Worm (Caenorhabditis elegans) whole organism, L1 larva: ENCODE results near the gene lury-1.

ENCODE experiments used
- C04F5.9 ChIP-seq: sonication (generic microtip); optimal IDR thresholded peaks from 2 replicates; lab custom pipeline; 2016; ENCODE audit warnings: missing genetic modification characterization, missing compliant biosample characterization
- C16A3.4 ChIP-seq: fragments of 150-350 bp; optimal IDR thresholded peaks from 2 replicates; lab custom pipeline; 2014; ENCODE audit warnings: missing biosample characterization, missing genetic modification characterization
- C34B4.2 ChIP-seq: sonication (generic microtip); optimal IDR thresholded peaks from 2 replicates; lab custom pipeline; 2017; ENCODE audit warnings: mild to moderate bottlenecking, missing genetic modification characterization, missing compliant biosample characterization
- F16B12.6 ChIP-seq: fragments of 150-350 bp; optimal IDR thresholded peaks from 2 replicates; lab custom pipeline; 2014; ENCODE audit warnings: missing biosample characterization, missing genetic modification characterization
- Y116A8C.19 ChIP-seq: sonication (generic microtip); optimal IDR thresholded peaks from 2 replicates; lab custom pipeline; 2016; ENCODE audit warnings: missing compliant biosample characterization, missing genetic modification characterization, borderline replicate concordance
- alr-1 ChIP-seq: fragments of 200-800 bp; sonication (Bioruptor generic); optimal IDR thresholded peaks from 2 replicates; lab custom pipeline; 2018; ENCODE audit warnings: borderline replicate concordance, mild to moderate bottlenecking, missing genetic modification characterization, missing compliant biosample characterization
- blmp-1 ChIP-seq: fragments of 150-350 bp; optimal IDR thresholded peaks from 2 replicates; lab custom pipeline; 2014; ENCODE audit warnings: missing biosample characterization, missing genetic modification characterization
- dpl-1 ChIP-seq, 3 experiments: fragments of 150-350 bp in 2 of 3; sonication (generic microtip) in 1 of 3; optimal IDR thresholded peaks; 2 replicates each; lab custom pipeline; 2014 to 2017; ENCODE audit warnings: missing biosample characterization in 3 of 3, missing genetic modification characterization in 3 of 3, missing genetic modification reagents in 3 of 3
- efl-1 ChIP-seq, 4 experiments: fragments of 150-350 bp; optimal IDR thresholded peaks in 3 of 4; peaks in 1 of 4; 1 replicate in 1 of 4; 2 replicates in 3 of 4; lab custom pipeline; 2014; ENCODE audit warnings: missing biosample characterization in 2 of 4, missing genetic modification characterization in 2 of 4, missing genetic modification reagents in 2 of 4
- elt-3 ChIP-seq, 6 experiments: fragments of 150-350 bp in 1 of 6; sonication (generic microtip); optimal IDR thresholded peaks; 2 replicates each; lab custom pipeline; 2017 to 2018; ENCODE audit warnings: missing biosample characterization in 6 of 6, missing genetic modification characterization in 6 of 6, inconsistent platforms in 1 of 6
- ets-5 ChIP-seq: fragments of 200-800 bp; sonication (Bioruptor generic); IDR thresholded peaks from 2 replicates; pipeline ENCODE4 v1.3.6; 2022; ENCODE audit warnings: missing genetic modification characterization, missing compliant biosample characterization
- fkh-8 ChIP-seq: sonication (generic microtip); optimal IDR thresholded peaks from 2 replicates; lab custom pipeline; 2016; ENCODE audit warnings: mild to moderate bottlenecking, missing genetic modification characterization, missing compliant biosample characterization
- fos-1 ChIP-seq: fragments of 150-350 bp; optimal IDR thresholded peaks from 2 replicates; lab custom pipeline; 2014; ENCODE audit warnings: missing biosample characterization, missing genetic modification characterization
- hlh-17 ChIP-seq: fragments of 200-800 bp; sonication (Bioruptor generic); optimal IDR thresholded peaks from 2 replicates; lab custom pipeline; 2018; ENCODE audit warnings: missing genetic modification characterization, mild to moderate bottlenecking, missing compliant biosample characterization, moderate library complexity, borderline replicate concordance
- irx-1 ChIP-seq: sonication (generic microtip); optimal IDR thresholded peaks from 2 replicates; lab custom pipeline; 2016; ENCODE audit warnings: missing genetic modification characterization, missing compliant biosample characterization
- isw-1 ChIP-seq: fragments of 200-800 bp; sonication (Bioruptor generic); IDR thresholded peaks from 2 replicates; pipeline ENCODE4 v1.3.6; 2022; ENCODE audit warnings: missing genetic modification characterization, missing compliant biosample characterization
- jun-1 ChIP-seq: fragments of 150-350 bp; optimal IDR thresholded peaks from 2 replicates; lab custom pipeline; 2014; ENCODE audit warnings: missing biosample characterization, missing genetic modification reagents, missing genetic modification characterization
- lin-14 ChIP-seq: fragments of 200-800 bp; sonication (Bioruptor generic); optimal IDR thresholded peaks from 2 replicates; lab custom pipeline; 2018; ENCODE audit warnings: mild to moderate bottlenecking, missing genetic modification characterization, moderate library complexity, missing compliant biosample characterization
- lin-15B ChIP-seq: fragments of 150-350 bp; sonication (generic microtip); optimal IDR thresholded peaks from 3 replicates; lab custom pipeline; 2014; ENCODE audit warnings: missing biosample characterization, missing genetic modification characterization
- lin-35 ChIP-seq, 2 experiments: fragments of 150-350 bp; optimal IDR thresholded peaks; 2 replicates each; lab custom pipeline; 2014; ENCODE audit warnings: missing biosample characterization in 2 of 2, missing genetic modification characterization in 2 of 2, missing genetic modification reagents in 2 of 2
- lin-39 ChIP-seq: fragments of 150-350 bp; optimal IDR thresholded peaks from 2 replicates; lab custom pipeline; 2014; ENCODE audit warnings: missing biosample characterization, missing genetic modification reagents, missing genetic modification characterization
- lir-3 ChIP-seq: sonication (generic microtip); optimal IDR thresholded peaks from 2 replicates; lab custom pipeline; 2016; ENCODE audit warnings: mild to moderate bottlenecking, missing genetic modification characterization, moderate library complexity, missing compliant biosample characterization; ENCODE audit not compliant: poor library complexity
- lsy-2 ChIP-seq, 2 experiments: fragments of 150-350 bp; optimal IDR thresholded peaks; 2 replicates each; lab custom pipeline; 2014; ENCODE audit warnings: missing biosample characterization in 2 of 2, missing genetic modification characterization in 2 of 2
- mab-9 ChIP-seq: fragments of 200-800 bp; sonication (Bioruptor generic); IDR thresholded peaks from 2 replicates; pipeline ENCODE4 v1.3.6; 2022; ENCODE audit warnings: missing genetic modification reagents, missing genetic modification characterization, missing compliant biosample characterization
- mef-2 ChIP-seq: fragments of 150-350 bp; optimal IDR thresholded peaks from 2 replicates; lab custom pipeline; 2014; ENCODE audit warnings: missing biosample characterization, missing genetic modification characterization
- mep-1 ChIP-seq: fragments of 150-350 bp; optimal IDR thresholded peaks from 2 replicates; lab custom pipeline; 2014; ENCODE audit warnings: missing biosample characterization, missing genetic modification characterization
- nhr-11 ChIP-seq: fragments of 150-350 bp; optimal IDR thresholded peaks from 2 replicates; lab custom pipeline; 2014; ENCODE audit warnings: missing biosample characterization, missing genetic modification characterization
- nhr-19 ChIP-seq: fragments of 200-800 bp; sonication (Bioruptor generic); conservative IDR thresholded peaks from 2 replicates; pipeline ENCODE4 v1.3.6; 2022; ENCODE audit warnings: missing genetic modification characterization, missing compliant biosample characterization
- nhr-20 ChIP-seq: sonication (generic microtip); optimal IDR thresholded peaks from 2 replicates; lab custom pipeline; 2016; ENCODE audit warnings: mild to moderate bottlenecking, missing genetic modification characterization, missing compliant biosample characterization
- nhr-47 ChIP-seq: sonication (generic microtip); optimal IDR thresholded peaks from 2 replicates; lab custom pipeline; 2016; ENCODE audit warnings: mild to moderate bottlenecking, missing genetic modification characterization, moderate library complexity, missing compliant biosample characterization
- nhr-71 ChIP-seq: sonication (generic microtip); optimal IDR thresholded peaks from 2 replicates; lab custom pipeline; 2016; ENCODE audit warnings: mild to moderate bottlenecking, missing genetic modification characterization, moderate library complexity, missing compliant biosample characterization
- nhr-84 ChIP-seq: sonication (generic microtip); optimal IDR thresholded peaks from 2 replicates; lab custom pipeline; 2017; ENCODE audit warnings: missing biosample characterization, missing genetic modification characterization
- nhr-85 ChIP-seq: sonication (generic microtip); peaks from one replicate; lab custom pipeline; 2016; ENCODE audit warnings: missing genetic modification characterization, inconsistent platforms, missing compliant biosample characterization
- nhr-90 ChIP-seq: sonication (generic microtip); optimal IDR thresholded peaks from 2 replicates; lab custom pipeline; 2016; ENCODE audit warnings: mild to moderate bottlenecking, missing genetic modification characterization, missing compliant biosample characterization; ENCODE audit not compliant: poor library complexity
- skn-1 ChIP-seq: fragments of 150-350 bp; optimal IDR thresholded peaks from 2 replicates; lab custom pipeline; 2014; ENCODE audit warnings: missing biosample characterization, missing genetic modification characterization
- snpc-4 ChIP-seq: fragments of 150-350 bp; optimal IDR thresholded peaks from 2 replicates; lab custom pipeline; 2014; ENCODE audit warnings: missing biosample characterization, missing genetic modification characterization
- snu-23 ChIP-seq: sonication (generic microtip); optimal IDR thresholded peaks from 2 replicates; lab custom pipeline; 2016; ENCODE audit warnings: missing genetic modification characterization, missing compliant biosample characterization
- tbx-2 ChIP-seq: sonication (generic microtip); optimal IDR thresholded peaks from 2 replicates; lab custom pipeline; 2016; ENCODE audit warnings: missing genetic modification characterization, missing compliant biosample characterization
- unc-62 ChIP-seq: fragments of 150-350 bp; optimal IDR thresholded peaks from 2 replicates; lab custom pipeline; 2014; ENCODE audit warnings: missing biosample characterization, missing genetic modification reagents, missing genetic modification characterization
- unc-86 ChIP-seq: sonication (generic microtip); optimal IDR thresholded peaks from 2 replicates; lab custom pipeline; 2016; ENCODE audit warnings: missing genetic modification characterization, missing compliant biosample characterization
- vab-15 ChIP-seq: sonication (generic microtip); optimal IDR thresholded peaks from 2 replicates; lab custom pipeline; 2017; ENCODE audit warnings: missing genotype, mild to moderate bottlenecking, missing genetic modification characterization, missing compliant biosample characterization
- xbp-1 ChIP-seq: sonication (generic microtip); optimal IDR thresholded peaks from 2 replicates; lab custom pipeline; 2016; ENCODE audit warnings: missing genetic modification characterization, missing compliant biosample characterization
- zag-1 ChIP-seq: fragments of 150-350 bp; optimal IDR thresholded peaks from 2 replicates; lab custom pipeline; 2014; ENCODE audit warnings: missing biosample characterization, missing genetic modification characterization
- ztf-11 ChIP-seq, 2 experiments: sonication (generic microtip); optimal IDR thresholded peaks; 2 replicates each; lab custom pipeline; 2016 to 2017; ENCODE audit warnings: missing genetic modification characterization in 2 of 2, missing biosample characterization in 1 of 2, missing compliant biosample characterization in 1 of 2

Gene lury-1

DNA sequence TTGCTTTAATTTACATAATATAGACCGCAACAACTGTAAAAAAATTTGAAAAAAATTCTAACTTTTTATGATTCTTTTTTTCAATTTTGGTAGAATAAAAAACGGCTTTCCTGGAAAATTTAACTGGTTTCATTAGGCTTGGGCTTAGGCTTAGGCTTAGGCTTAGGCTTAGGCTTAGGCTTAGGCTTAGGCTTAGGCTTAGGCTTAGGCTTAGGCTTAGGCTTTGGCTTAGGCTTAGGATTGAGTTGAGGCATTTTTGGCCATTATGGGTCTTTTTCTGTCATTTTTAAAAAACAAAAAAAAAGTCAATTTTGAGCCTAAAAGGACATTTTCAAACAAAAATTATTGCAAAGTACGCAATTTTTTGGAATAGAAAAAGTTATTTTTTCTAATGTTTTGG, 42.4 kb upstream of the lury-1 start:
- TF ChIP-seq nhr-20 (tag; lab: Kevin White, UChicago) (no peak), snpc-4 (tag; lab: Kevin White, UChicago) (no peak), alr-1 (tag; lab: Kevin White, UChicago) (no peak), nhr-84 (tag; lab: Kevin White, UChicago) (no peak), jun-1 (tag; lab: Kevin White, UChicago) (no peak), hlh-17 (GFP tag; lab: Kevin White, UChicago) (no peak), Y116A8C.19 (tag; lab: Kevin White, UChicago) (no peak), mef-2 (tag; lab: Kevin White, UChicago) (no peak), C04F5.9 (tag; lab: Kevin White, UChicago) (no peak), isw-1 (GFP tag; lab: Robert Waterston, UW) (no peak), vab-15 (tag; lab: Kevin White, UChicago) (no peak), unc-86 (no peak), nhr-90 (tag; lab: Kevin White, UChicago) (no peak), nhr-47 (tag; lab: Kevin White, UChicago) (no peak), nhr-11 (tag; lab: Kevin White, UChicago) (no peak), lin-14 (GFP tag; lab: Kevin White, UChicago) (no peak)

- TF ChIP-seq unc-62 (no peak), tbx-2 (tag; lab: Kevin White, UChicago) (peak; percentile 7), lin-14 (GFP tag; lab: Kevin White, UChicago) (peak; percentile 11)
Observed at ce11 chrIII:12149958-12150357, 36.3 kb upstream of the lury-1 start.

ce11 chrIII:12151100-12151499, 35.1 kb upstream of the lury-1 start:
- TF ChIP-seq irx-1 (no peak), efl-1 (optimal IDR thresholded peaks at IDR 0.05; lab: Kevin White, UChicago) (no peak), efl-1 (GFP tag; optimal IDR thresholded peaks at IDR 0.05 in 1 of 2; lab: Kevin White, UChicago) (peak in 1 of 2 experiments; percentile 83)

DNA sequence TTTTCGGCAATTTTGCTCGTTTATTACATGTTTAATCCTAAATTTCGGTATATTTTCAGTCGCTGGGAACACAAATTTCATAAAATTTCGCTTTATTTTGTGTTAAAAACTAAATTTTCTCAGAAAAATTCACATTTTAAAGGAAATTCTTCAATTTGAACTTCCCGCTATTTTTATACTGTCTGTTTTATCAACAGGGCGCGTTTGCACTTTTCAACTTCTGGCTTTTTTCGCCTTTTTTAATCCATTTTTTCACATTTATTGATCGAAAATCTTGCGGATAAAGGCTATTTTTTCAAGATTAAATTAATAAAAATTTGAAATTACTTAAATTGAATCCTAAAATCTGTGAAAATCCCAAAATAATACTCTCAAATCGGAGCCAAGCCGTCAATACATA, 34.1 kb upstream of the lury-1 start:
- peak; percentile 35; the same call in 1 of the 2 replicates for TF ChIP-seq nhr-19
- TF ChIP-seq lsy-2 (tag; optimal IDR thresholded peaks at IDR 0.05; lab: Kevin White, UChicago) = peak; percentile 70 to 89
- peak; percentile 94 to 97 (median 95) for TF ChIP-seq dpl-1 (GFP tag; optimal IDR thresholded peaks at IDR 0.05; lab: Kevin White, UChicago)
- no peak for TF ChIP-seq ets-5 (GFP tag; lab: Robert Waterston, UW)
- TF ChIP-seq lin-39 (tag; lab: Kevin White, UChicago) = peak; percentile 65
- TF ChIP-seq lin-35 (GFP tag; optimal IDR thresholded peaks at IDR 0.05; lab: Kevin White, UChicago) = peak; percentile 96 to 97
- no peak for TF ChIP-seq mab-9
- TF ChIP-seq nhr-71 (tag; lab: Kevin White, UChicago) = peak; percentile 62
- TF ChIP-seq nhr-85 = peak; percentile 60
- TF ChIP-seq F16B12.6 = peak; percentile 31
- TF ChIP-seq C16A3.4 (tag; lab: Kevin White, UChicago) = peak; percentile 44
- peak; percentile 27 for TF ChIP-seq fkh-8 (tag; lab: Kevin White, UChicago)
- peak; percentile 27 for TF ChIP-seq unc-86
- peak; percentile 48 for TF ChIP-seq snu-23
- TF ChIP-seq irx-1 = peak; percentile 10
- no peak for TF ChIP-seq nhr-90 (tag; lab: Kevin White, UChicago)
- peak; percentile 41 for TF ChIP-seq mep-1 (tag; lab: Kevin White, UChicago)
- TF ChIP-seq lin-15B = peak; percentile 68
- TF ChIP-seq nhr-47 (tag; lab: Kevin White, UChicago) = peak; percentile 72
- no peak for TF ChIP-seq lir-3 (tag; lab: Kevin White, UChicago)
- no peak for TF ChIP-seq ztf-11 (tag; optimal IDR thresholded peaks at IDR 0.05; lab: Kevin White, UChicago)
- peak; percentile 32 for TF ChIP-seq fos-1 (tag; lab: Kevin White, UChicago)
- TF ChIP-seq lin-14 (GFP tag; lab: Kevin White, UChicago) = peak; percentile 45
- TF ChIP-seq jun-1 (tag; lab: Kevin White, UChicago) = no peak
- TF ChIP-seq nhr-84 (tag; lab: Kevin White, UChicago) = no peak
- TF ChIP-seq skn-1 (tag; lab: Kevin White, UChicago) = peak; percentile 80
- TF ChIP-seq C34B4.2 (tag; lab: Kevin White, UChicago) = no peak
- peak in 1 of 6 experiments; percentile 29 for TF ChIP-seq elt-3 (tag; optimal IDR thresholded peaks at IDR 0.05; lab: Kevin White, UChicago)
- TF ChIP-seq xbp-1 = peak; percentile 51
- TF ChIP-seq nhr-20 (tag; lab: Kevin White, UChicago) = peak; percentile 42
- peak; percentile 96 to 98 for TF ChIP-seq efl-1 (optimal IDR thresholded peaks at IDR 0.05; lab: Kevin White, UChicago)
- peak; percentile 96 to 99 for TF ChIP-seq efl-1 (GFP tag; optimal IDR thresholded peaks at IDR 0.05 in 1 of 2; lab: Kevin White, UChicago)
- no peak for TF ChIP-seq zag-1
- TF ChIP-seq blmp-1 (tag; lab: Kevin White, UChicago) = peak; percentile 41
